Fruit fly (Drosophila melanogaster): ENCODE measurements around the gene CG10194.
A peak's percentile ranks its signal among the peaks of the same experiment; 100 is the strongest.

Gene CG10194

dm6 chr2L:19489997-19490461, at the start of gene CG10194, which contains the start of gene CG18094:
Gene CG10194, minus strand, starts transcription at chr2L:19490104.
Gene CG18094, plus strand, starts transcription at chr2L:19490262.
- no peak for TF ChIP-seq CG8478 (optimal IDR thresholded peaks at IDR 0.05)
- TF ChIP-seq CTCF (optimal IDR thresholded peaks at IDR 0.05) = no peak

- TF ChIP-seq CG8478 (optimal IDR thresholded peaks at IDR 0.05) = no peak
- no peak for TF ChIP-seq CTCF (optimal IDR thresholded peaks at IDR 0.05)
Observed at dm6 chr2L:19537779-19538456, 48.0 kb upstream of the CG10194 start, which contains the start of gene CG13082. Gene CG13082, plus strand, starts transcription at chr2L:19538425.

- no peak for TF ChIP-seq CG8478 (optimal IDR thresholded peaks at IDR 0.05)
- no peak for TF ChIP-seq CTCF (optimal IDR thresholded peaks at IDR 0.05)
Observed at dm6 chr2L:19535234-19535633, 45.3 kb upstream of the CG10194 start, which contains the start of gene CG31697. Gene CG31697, plus strand, starts transcription at chr2L:19535448.

dm6 chr2L:19533247-19533646, 43.3 kb upstream of the CG10194 start, which contains the start of gene CG33116:
Gene CG33116, plus strand, starts transcription at chr2L:19533479.
- no peak for TF ChIP-seq CG8478 (optimal IDR thresholded peaks at IDR 0.05)
- no peak for TF ChIP-seq CTCF (optimal IDR thresholded peaks at IDR 0.05)

- TF ChIP-seq CTCF (optimal IDR thresholded peaks at IDR 0.05) (no peak), CG8478 (optimal IDR thresholded peaks at IDR 0.05) (no peak)
Observed at dm6 chr2L:19530092-19530491, 40.2 kb upstream of the CG10194 start, which contains the start of gene CG10165. Gene CG10165, minus strand, starts transcription at chr2L:19530305.

- TF ChIP-seq CG8478 (optimal IDR thresholded peaks at IDR 0.05) = no peak
Observed at dm6 chr2L:19528308-19528707, 38.4 kb upstream of the CG10194 start.

dm6 chr2L:19526844-19527243, 36.9 kb upstream of the CG10194 start:
- no peak for TF ChIP-seq CG8478 (optimal IDR thresholded peaks at IDR 0.05)
- no peak for TF ChIP-seq CTCF (optimal IDR thresholded peaks at IDR 0.05)

- TF ChIP-seq CG8478 (optimal IDR thresholded peaks at IDR 0.05) = no peak
- TF ChIP-seq CTCF (optimal IDR thresholded peaks at IDR 0.05) = no peak
Observed at dm6 chr2L:19526316-19526715, 36.4 kb upstream of the CG10194 start, which contains the start of the genes Dpm1 and CG10137. Gene Dpm1, minus strand, starts transcription at chr2L:19526368. Gene CG10137, plus strand, starts transcription at chr2L:19526686.

dm6 chr2L:19519611-19520010, 29.7 kb upstream of the CG10194 start:
- TF ChIP-seq CG8478 (optimal IDR thresholded peaks at IDR 0.05) (no peak), CTCF (optimal IDR thresholded peaks at IDR 0.05) (no peak)

- TF ChIP-seq CG8478 (optimal IDR thresholded peaks at IDR 0.05) = no peak
- TF ChIP-seq CTCF (optimal IDR thresholded peaks at IDR 0.05) = no peak
Observed at dm6 chr2L:19518636-19519086, 28.8 kb upstream of the CG10194 start, which contains the start of gene CG10132. Gene CG10132, plus strand, starts transcription at chr2L:19518824.

- TF ChIP-seq CTCF (optimal IDR thresholded peaks at IDR 0.05) = no peak
- TF ChIP-seq CG8478 (optimal IDR thresholded peaks at IDR 0.05) = no peak
Observed at dm6 chr2L:19517154-19517814, 27.4 kb upstream of the CG10194 start, which contains the start of gene Hasp. Gene Hasp, minus strand, starts transcription at chr2L:19517204.

- no peak for TF ChIP-seq CG8478 (optimal IDR thresholded peaks at IDR 0.05)
- TF ChIP-seq CTCF (optimal IDR thresholded peaks at IDR 0.05) = no peak
Observed at dm6 chr2L:19516062-19516461, 26.2 kb upstream of the CG10194 start.

dm6 chr2L:19512184-19512583, 22.3 kb upstream of the CG10194 start:
- no peak for TF ChIP-seq CG8478 (optimal IDR thresholded peaks at IDR 0.05)
- no peak for TF ChIP-seq CTCF (optimal IDR thresholded peaks at IDR 0.05)

- TF ChIP-seq CG8478 (optimal IDR thresholded peaks at IDR 0.05) (no peak), CTCF (optimal IDR thresholded peaks at IDR 0.05) (peak in 1 of 2 experiments; percentile 27)
Observed at dm6 chr2L:19508361-19508918, 18.5 kb upstream of the CG10194 start, which contains the start of gene cyst. Gene cyst, minus strand, starts transcription at chr2L:19508764.

dm6 chr2L:19506323-19506722, 16.4 kb upstream of the CG10194 start:
- TF ChIP-seq CG8478 (optimal IDR thresholded peaks at IDR 0.05) (no peak), CTCF (optimal IDR thresholded peaks at IDR 0.05) (no peak)

All from S2 (cell line).